Worm (Caenorhabditis elegans) whole organism, L4 larva: Measurements from ENCODE around the gene C14C6.13.

Experiments
- F49E8.2 ChIP-seq: sonication (generic microtip); optimal IDR thresholded peaks from 2 replicates; lab custom pipeline; 2016; ENCODE audit warnings: missing compliant biosample characterization, mild to moderate bottlenecking, missing genetic modification characterization, borderline replicate concordance
- R02D3.7 ChIP-seq: fragments of 150-350 bp; sonication (generic microtip); optimal IDR thresholded peaks from 3 replicates; lab custom pipeline; 2014; ENCODE audit warnings: missing biosample characterization, missing genetic modification characterization
- T20F7.1 ChIP-seq: fragments of 200-800 bp; sonication (Bioruptor generic); optimal IDR thresholded peaks from 2 replicates; lab custom pipeline; 2018; ENCODE audit warnings: mild to moderate bottlenecking, missing genetic modification characterization, missing compliant biosample characterization
- Y5F2A.4 ChIP-seq: fragments of 200-800 bp; sonication (Bioruptor generic); optimal IDR thresholded peaks from 2 replicates; lab custom pipeline; 2018; ENCODE audit warnings: mild to moderate bottlenecking, missing genetic modification characterization, missing compliant biosample characterization
- Y75B8A.6 ChIP-seq: fragments of 200-800 bp; sonication (Bioruptor generic); IDR thresholded peaks from 2 replicates; pipeline ENCODE4 v1.3.6; 2022; ENCODE audit warnings: missing genetic modification reagents, missing genetic modification characterization, missing compliant biosample characterization
- ZK546.5 ChIP-seq, 2 experiments: sonication (generic microtip); optimal IDR thresholded peaks; 2 replicates each; lab custom pipeline; 2017; ENCODE audit warnings: missing biosample characterization in 2 of 2, missing genetic modification characterization in 2 of 2
- aly-2 ChIP-seq: sonication (generic microtip); optimal IDR thresholded peaks from 2 replicates; lab custom pipeline; 2018; ENCODE audit warnings: missing biosample characterization, missing genetic modification characterization
- attf-4 ChIP-seq: sonication (generic microtip); optimal IDR thresholded peaks from 3 replicates; lab custom pipeline; 2017; ENCODE audit warnings: missing biosample characterization, missing genetic modification characterization
- ceh-28 ChIP-seq: fragments of 150-350 bp; optimal IDR thresholded peaks from 2 replicates; lab custom pipeline; 2014; ENCODE audit warnings: missing biosample characterization, missing genetic modification reagents, missing genetic modification characterization
- ceh-32 ChIP-seq: sonication (generic microtip); optimal IDR thresholded peaks from 2 replicates; lab custom pipeline; 2016; ENCODE audit warnings: mild to moderate bottlenecking, missing genetic modification characterization, missing compliant biosample characterization; ENCODE audit not compliant: poor library complexity
- ces-1 ChIP-seq: fragments of 150-350 bp; sonication (generic microtip); optimal IDR thresholded peaks from 4 replicates; lab custom pipeline; 2014; ENCODE audit warnings: missing biosample characterization, missing genetic modification reagents, missing genetic modification characterization
- cey-2 ChIP-seq: sonication (generic microtip); optimal IDR thresholded peaks from 3 replicates; lab custom pipeline; 2017; ENCODE audit warnings: missing genetic modification characterization, mild to moderate bottlenecking, missing compliant biosample characterization, antibody characterized with exemption, borderline replicate concordance; ENCODE audit not compliant: insufficient read depth
- ctbp-1 ChIP-seq: fragments of 200-800 bp; sonication (Bioruptor generic); IDR thresholded peaks from 2 replicates; pipeline ENCODE4 v1.3.6; 2022; ENCODE audit warnings: missing genetic modification reagents, missing genetic modification characterization, missing compliant biosample characterization
- duxl-1 ChIP-seq: sonication (generic microtip); optimal IDR thresholded peaks from 2 replicates; lab custom pipeline; 2016; ENCODE audit warnings: mild to moderate bottlenecking, missing genetic modification characterization, moderate library complexity, missing compliant biosample characterization; ENCODE audit not compliant: poor library complexity
- dve-1 ChIP-seq: sonication (generic microtip); optimal IDR thresholded peaks from 2 replicates; lab custom pipeline; 2017; ENCODE audit warnings: antibody characterized with exemption, mild to moderate bottlenecking, missing genetic modification characterization, missing compliant biosample characterization; ENCODE audit not compliant: insufficient read depth
- egl-43 ChIP-seq: fragments of 200-800 bp; sonication (Bioruptor generic); IDR thresholded peaks from 2 replicates; pipeline ENCODE4 v1.3.6; 2022; ENCODE audit warnings: missing genetic modification reagents, missing genetic modification characterization, missing compliant biosample characterization
- fkh-10 ChIP-seq: fragments of 150-350 bp; optimal IDR thresholded peaks from 2 replicates; lab custom pipeline; 2014; ENCODE audit warnings: missing biosample characterization, missing genetic modification reagents, missing genetic modification characterization
- gei-8 ChIP-seq: fragments of 200-800 bp; sonication (Bioruptor generic); optimal IDR thresholded peaks from 2 replicates; lab custom pipeline; 2018; ENCODE audit warnings: mild to moderate bottlenecking, missing genetic modification characterization, missing compliant biosample characterization
- hlh-11 ChIP-seq: fragments of 200-800 bp; sonication (Bioruptor generic); optimal IDR thresholded peaks from 2 replicates; lab custom pipeline; 2018; ENCODE audit warnings: mild to moderate bottlenecking, missing genetic modification characterization, missing compliant biosample characterization
- hlh-30 ChIP-seq: sonication (generic microtip); optimal IDR thresholded peaks from 2 replicates; lab custom pipeline; 2017; ENCODE audit warnings: antibody characterized with exemption, mild to moderate bottlenecking, missing genetic modification characterization, missing compliant biosample characterization; ENCODE audit not compliant: insufficient read depth
- hmg-1.1 ChIP-seq: fragments of 200-800 bp; sonication (Bioruptor generic); IDR thresholded peaks from 2 replicates; pipeline ENCODE4 v1.3.6; 2022; ENCODE audit warnings: missing genetic modification reagents, missing genetic modification characterization, missing compliant biosample characterization
- jun-1 ChIP-seq: fragments of 150-350 bp; optimal IDR thresholded peaks from 2 replicates; lab custom pipeline; 2014; ENCODE audit warnings: missing biosample characterization, missing genetic modification reagents, missing genetic modification characterization
- lin-1 ChIP-seq: fragments of 200-800 bp; sonication (Bioruptor generic); IDR thresholded peaks from 2 replicates; pipeline ENCODE4 v1.3.6; 2022; ENCODE audit warnings: missing genetic modification reagents, missing genetic modification characterization, missing compliant biosample characterization
- lin-29 ChIP-seq: fragments of 200-800 bp; sonication (Bioruptor generic); IDR thresholded peaks from 2 replicates; pipeline ENCODE4 v1.3.6; 2022; ENCODE audit warnings: missing genetic modification reagents, missing genetic modification characterization, missing compliant biosample characterization
- madf-9 ChIP-seq: fragments of 200-800 bp; sonication (Bioruptor generic); conservative IDR thresholded peaks from 2 replicates; pipeline ENCODE4 v1.3.6; 2022; ENCODE audit warnings: missing genetic modification reagents, missing genetic modification characterization, missing compliant biosample characterization
- mep-1 ChIP-seq: fragments of 150-350 bp; sonication (generic microtip); optimal IDR thresholded peaks from 3 replicates; lab custom pipeline; 2014; ENCODE audit warnings: missing biosample characterization, missing genetic modification characterization
- nhr-10 ChIP-seq: fragments of 150-350 bp; optimal IDR thresholded peaks from 2 replicates; lab custom pipeline; 2014; ENCODE audit warnings: missing biosample characterization, missing genetic modification characterization
- nhr-102 ChIP-seq: sonication (generic microtip); optimal IDR thresholded peaks from 2 replicates; lab custom pipeline; 2016; ENCODE audit warnings: mild to moderate bottlenecking, missing genetic modification characterization, moderate library complexity, missing compliant biosample characterization
- nhr-25 ChIP-seq: sonication (generic microtip); optimal IDR thresholded peaks from 2 replicates; lab custom pipeline; 2017; ENCODE audit warnings: missing genetic modification characterization, mild to moderate bottlenecking, missing compliant biosample characterization, antibody characterized with exemption, moderate library complexity, borderline replicate concordance; ENCODE audit not compliant: insufficient read depth
- nhr-28 ChIP-seq: fragments of 150-350 bp; optimal IDR thresholded peaks from 2 replicates; lab custom pipeline; 2014; ENCODE audit warnings: missing biosample characterization, missing genetic modification characterization
- nhr-41 ChIP-seq: fragments of 200-800 bp; sonication (Bioruptor generic); IDR thresholded peaks from 2 replicates; pipeline ENCODE4 v1.3.6; 2022; ENCODE audit warnings: missing genetic modification reagents, missing genetic modification characterization, missing compliant biosample characterization
- nhr-42 ChIP-seq: fragments of 200-800 bp; sonication (Bioruptor generic); IDR thresholded peaks from 2 replicates; pipeline ENCODE4 v1.3.6; 2022; ENCODE audit warnings: missing genetic modification characterization, missing compliant biosample characterization
- nhr-6 ChIP-seq: fragments of 150-350 bp; optimal IDR thresholded peaks from 2 replicates; lab custom pipeline; 2014; ENCODE audit warnings: missing biosample characterization, missing genetic modification characterization
- nhr-77 ChIP-seq: fragments of 150-350 bp; optimal IDR thresholded peaks from 2 replicates; lab custom pipeline; 2014; ENCODE audit warnings: missing biosample characterization, missing genetic modification characterization
- rbr-2 ChIP-seq: sonication (generic microtip); optimal IDR thresholded peaks from 2 replicates; lab custom pipeline; 2016; ENCODE audit warnings: missing genotype, missing genetic modification characterization, missing compliant biosample characterization
- set-16 ChIP-seq: fragments of 200-800 bp; sonication (Bioruptor generic); IDR thresholded peaks from 2 replicates; pipeline ENCODE4 v1.3.6; 2022; ENCODE audit warnings: missing genetic modification reagents, missing genetic modification characterization, missing compliant biosample characterization
- snpc-1.2 ChIP-seq: fragments of 200-800 bp; sonication (Bioruptor generic); IDR thresholded peaks from 2 replicates; pipeline ENCODE4 v1.3.6; 2022; ENCODE audit warnings: missing genetic modification reagents, missing genetic modification characterization, missing compliant biosample characterization
- snpc-4 ChIP-seq: fragments of 150-350 bp; optimal IDR thresholded peaks from 2 replicates; lab custom pipeline; 2014; ENCODE audit warnings: missing biosample characterization, missing genetic modification characterization
- spr-3 ChIP-seq: fragments of 200-800 bp; sonication (Bioruptor generic); optimal IDR thresholded peaks from 2 replicates; lab custom pipeline; 2018; ENCODE audit warnings: mild to moderate bottlenecking, missing genetic modification characterization, missing compliant biosample characterization
- tra-1 ChIP-seq: fragments of 200-800 bp; sonication (Bioruptor generic); IDR thresholded peaks from 2 replicates; pipeline ENCODE4 v1.3.6; 2022; ENCODE audit warnings: missing genetic modification reagents, missing genetic modification characterization, missing compliant biosample characterization
- unc-130 ChIP-seq: sonication (generic microtip); optimal IDR thresholded peaks from 2 replicates; lab custom pipeline; 2016; ENCODE audit warnings: missing genetic modification reagents, missing genetic modification characterization, missing compliant biosample characterization
- unc-39 ChIP-seq: sonication (generic microtip); optimal IDR thresholded peaks from 2 replicates; lab custom pipeline; 2017; ENCODE audit warnings: missing biosample characterization, missing genetic modification characterization
- unc-62 ChIP-seq, 3 experiments: fragments of 150-350 bp in 1 of 3; sonication (generic microtip); optimal IDR thresholded peaks in 2 of 3; peaks in 1 of 3; 1 replicate in 1 of 3; 2 replicates in 2 of 3; lab custom pipeline; 2014 to 2017; ENCODE audit warnings: missing biosample characterization in 3 of 3, missing genetic modification characterization in 3 of 3, missing genetic modification reagents in 3 of 3, missing genotype in 1 of 3
- zfp-3 ChIP-seq: fragments of 200-800 bp; sonication (Bioruptor generic); conservative IDR thresholded peaks from 2 replicates; pipeline ENCODE4 v1.3.6; 2022; ENCODE audit warnings: missing genetic modification reagents, missing genetic modification characterization, missing compliant biosample characterization
- zip-2 ChIP-seq: fragments of 150-350 bp; optimal IDR thresholded peaks from 2 replicates; lab custom pipeline; 2014; ENCODE audit warnings: missing biosample characterization, missing genetic modification characterization
- ztf-7 ChIP-seq: fragments of 150-350 bp; optimal IDR thresholded peaks from 2 replicates; lab custom pipeline; 2014; ENCODE audit warnings: missing biosample characterization, missing genetic modification characterization

Gene C14C6.13

ce11 chrV:534176-534575 is 40.4 kb downstream of the C14C6.13 start, which contains the start of gene nhr-132 (continued):
- TF ChIP-seq jun-1 (tag; lab: Kevin White, UChicago), result no peak
- TF ChIP-seq T20F7.1, result no peak
- TF ChIP-seq F49E8.2 (tag; lab: Kevin White, UChicago), result no peak
- TF ChIP-seq attf-4, result no peak
- TF ChIP-seq dve-1 (tag; lab: Kevin White, UChicago), result peak; percentile 74
- TF ChIP-seq lin-29 (GFP tag; lab: Robert Waterston, UW), result no peak
- no peak for TF ChIP-seq Y75B8A.6 (GFP tag; lab: Robert Waterston, UW)
- TF ChIP-seq lin-1 (GFP tag; lab: Robert Waterston, UW), result 0 out of 2 replicates have a peak, but pooled peaks have one; percentile 8
- peak; percentile 23 for TF ChIP-seq mep-1 (tag; lab: Kevin White, UChicago)
- peak; percentile 64 for TF ChIP-seq nhr-102
- no peak for TF ChIP-seq nhr-25 (tag; lab: Kevin White, UChicago)
- peak; percentile 43 for TF ChIP-seq ztf-7 (tag; lab: Kevin White, UChicago)
- peak; percentile 77 for TF ChIP-seq nhr-28 (tag; lab: Kevin White, UChicago)
- TF ChIP-seq ces-1 (GFP tag; lab: Kevin White, UChicago), result no peak
- TF ChIP-seq cey-2 (tag; lab: Kevin White, UChicago), result no peak
- no peak for TF ChIP-seq snpc-1.2 (GFP tag; lab: Robert Waterston, UW)
- TF ChIP-seq set-16 (GFP tag; lab: Robert Waterston, UW), result no peak
- TF ChIP-seq zip-2 (tag; lab: Kevin White, UChicago), result peak; percentile 0
- no peak for TF ChIP-seq ctbp-1 (GFP tag; lab: Robert Waterston, UW)
- TF ChIP-seq rbr-2, result no peak

ce11 chrV:532046-532445 is 42.5 kb downstream of the C14C6.13 start, which contains the start of gene nhr-58:
nhr-58 (plus strand) TSS chrV:532259.
- TF ChIP-seq gei-8 (GFP tag; lab: Kevin White, UChicago), result no peak
- no peak for TF ChIP-seq tra-1
- TF ChIP-seq ces-1 (GFP tag; lab: Kevin White, UChicago), result no peak
- TF ChIP-seq hlh-11, result peak; percentile 96
- TF ChIP-seq attf-4, result no peak
- no peak for TF ChIP-seq ceh-32 (tag; lab: Kevin White, UChicago)
- no peak for TF ChIP-seq Y5F2A.4
- peak; percentile 59 for TF ChIP-seq nhr-25 (tag; lab: Kevin White, UChicago)
- no peak for TF ChIP-seq R02D3.7 (tag; lab: Kevin White, UChicago)
- 0 out of 2 replicates have a peak, but pooled peaks have one; percentile 28 for TF ChIP-seq hmg-1.1 (GFP tag; lab: Robert Waterston, UW)
- peak; percentile 90 for TF ChIP-seq lin-1 (GFP tag; lab: Robert Waterston, UW)
- TF ChIP-seq F49E8.2 (tag; lab: Kevin White, UChicago), result no peak
- peak; percentile 79 for TF ChIP-seq nhr-6 (tag; lab: Kevin White, UChicago)
- no peak for TF ChIP-seq zfp-3 (GFP tag; lab: Robert Waterston, UW)
- TF ChIP-seq snpc-4, result no peak
- TF ChIP-seq nhr-77 (tag; lab: Kevin White, UChicago), result peak; percentile 92
- TF ChIP-seq spr-3 (GFP tag; lab: Kevin White, UChicago), result no peak
- peak; percentile 79 for TF ChIP-seq hlh-30 (tag; lab: Kevin White, UChicago)
- no peak for TF ChIP-seq ceh-28 (tag; lab: Kevin White, UChicago)
- TF ChIP-seq duxl-1 (tag; lab: Kevin White, UChicago), result peak; percentile 32
- TF ChIP-seq nhr-28 (tag; lab: Kevin White, UChicago), result peak; percentile 98
- TF ChIP-seq fkh-10, result no peak
- TF ChIP-seq unc-62 (GFP tag; optimal IDR thresholded peaks at IDR 0.05 in 1 of 2; lab: Kevin White, UChicago), result no peak
- no peak for TF ChIP-seq unc-62 (tag; optimal IDR thresholded peaks at IDR 0.05; lab: Kevin White, UChicago)
- no peak for TF ChIP-seq madf-9 (GFP tag; lab: Robert Waterston, UW)
- no peak for TF ChIP-seq aly-2 (tag; lab: Kevin White, UChicago)
- TF ChIP-seq jun-1 (tag; lab: Kevin White, UChicago), result peak; percentile 53
- TF ChIP-seq zip-2 (tag; lab: Kevin White, UChicago), result peak; percentile 98
- TF ChIP-seq rbr-2, result peak; percentile 4
- TF ChIP-seq ztf-7 (tag; lab: Kevin White, UChicago), result peak; percentile 77
- TF ChIP-seq nhr-41 (GFP tag; lab: Robert Waterston, UW), result no peak
- TF ChIP-seq egl-43 (GFP tag; lab: Robert Waterston, UW), result no peak
- no peak for TF ChIP-seq unc-39 (tag; lab: Kevin White, UChicago)
- TF ChIP-seq unc-130 (GFP tag; lab: Kevin White, UChicago), result no peak
- no peak for TF ChIP-seq snpc-1.2 (GFP tag; lab: Robert Waterston, UW)
- no peak for TF ChIP-seq nhr-42 (GFP tag; lab: Robert Waterston, UW)
- TF ChIP-seq nhr-10 (tag; lab: Kevin White, UChicago), result peak; percentile 59
- TF ChIP-seq ZK546.5 (tag; optimal IDR thresholded peaks at IDR 0.05; lab: Kevin White, UChicago), result no peak
- no peak for TF ChIP-seq Y75B8A.6 (GFP tag; lab: Robert Waterston, UW)
